Worm (Caenorhabditis elegans): ENCODE measurements around the gene srw-101.

Gene srw-101

DNA sequence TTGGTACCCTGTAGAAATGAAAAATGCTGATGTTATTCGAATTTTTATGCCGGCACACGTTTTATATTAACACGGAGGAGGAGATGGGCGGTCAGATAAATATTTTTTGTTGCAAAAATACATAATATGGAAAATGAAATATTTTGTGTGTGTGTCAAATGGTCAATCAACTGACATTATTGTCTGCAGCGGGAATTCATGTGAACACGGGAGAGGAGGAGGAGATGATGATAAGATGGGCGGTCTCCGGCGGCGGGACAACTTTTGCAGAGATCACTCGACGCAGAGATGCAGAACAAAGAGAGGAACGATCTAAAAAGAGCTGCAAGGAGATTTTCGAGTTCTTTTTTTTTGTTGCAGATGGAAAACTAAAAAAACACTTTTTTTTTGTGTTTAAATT, 49.7 kb downstream of the srw-101 start, which contains the start of gene dhs-13:
TSS of gene dhs-13 (minus strand) at position 8 of the 400 bp plus-strand sequence.
- TF ChIP-seq ref-1 (GFP tag; conservative IDR thresholded peaks at IDR 0.05) (no peak), ztf-29 (GFP tag; IDR thresholded peaks at IDR 0.05) (no peak), cog-1 (tag; optimal IDR thresholded peaks at IDR 0.05) (no peak), klf-2 (GFP tag; conservative IDR thresholded peaks at IDR 0.05) (no peak)

DNA sequence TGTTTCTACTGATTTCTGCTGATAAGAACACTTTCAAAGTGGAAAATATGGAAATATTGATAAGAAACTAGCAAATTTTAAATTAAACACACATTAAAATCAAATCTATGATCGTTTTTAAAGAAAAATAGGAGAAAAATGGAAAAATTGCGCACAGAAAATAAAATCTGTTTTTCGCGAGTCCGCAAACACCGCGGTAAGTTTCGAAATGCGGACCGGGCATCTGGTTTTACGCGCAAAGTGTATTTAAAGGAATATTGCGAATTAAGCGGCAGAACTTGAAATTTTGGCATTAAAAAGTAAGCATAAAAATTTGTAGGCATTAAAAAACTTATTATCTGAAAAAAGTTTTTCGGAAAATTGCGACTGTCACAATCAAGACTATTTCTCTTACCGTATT, 51.1 kb downstream of the srw-101 start:
- TF ChIP-seq ref-1 (GFP tag; conservative IDR thresholded peaks at IDR 0.05) (no peak), med-1 (GFP tag; optimal IDR thresholded peaks at IDR 0.05; ENCODE audit: insufficient read depth) (no peak), flt-1 (GFP tag; IDR thresholded peaks at IDR 0.05) (no peak)

All from whole organism, midembryonic.